Fruit fly (Drosophila melanogaster) whole organism, embryonic: Measurements from ENCODE around the gene CG14694.
A peak's percentile ranks its signal among the peaks of the same experiment; 100 is the strongest.

Experiments
- Adf1 ChIP-seq: fragments of 200-800 bp; sonication (Bioruptor generic); IDR thresholded peaks from 2 replicates; pipeline ENCODE4 v1.3.6; 2022; ENCODE audit warnings: missing biosample characterization, missing genetic modification characterization
- Blimp-1 ChIP-seq: fragments of 200-800 bp; sonication (Bioruptor generic); optimal IDR thresholded peaks from 3 replicates; lab custom pipeline; 2018; ENCODE audit warnings: missing biosample characterization, missing genetic modification characterization, mild to moderate bottlenecking, moderate library complexity, missing genetic modification reagents
- BtbVII ChIP-seq: fragments of 200-800 bp; sonication (Bioruptor generic); optimal IDR thresholded peaks from 3 replicates; lab custom pipeline; 2017; ENCODE audit warnings: missing biosample characterization, mild to moderate bottlenecking, missing genetic modification characterization
- C15 ChIP-seq: fragments of 200-800 bp; sonication (Bioruptor generic); IDR thresholded peaks from 3 replicates; pipeline ENCODE4 v1.3.6; 2022; ENCODE audit warnings: missing biosample characterization, missing genetic modification characterization
- CG12769 ChIP-seq: fragments of 200-800 bp; sonication (Bioruptor generic); optimal IDR thresholded peaks from 2 replicates; lab custom pipeline; 2019; ENCODE audit warnings: missing biosample characterization, mild to moderate bottlenecking, missing genetic modification characterization, moderate library complexity
- CG13624 ChIP-seq: fragments of 200-800 bp; sonication (Bioruptor generic); optimal IDR thresholded peaks from 2 replicates; lab custom pipeline; 2016; ENCODE audit warnings: missing biosample characterization, missing genetic modification characterization
- CG14050 ChIP-seq: fragments of 200-800 bp; sonication (Bioruptor generic); IDR thresholded peaks from 3 replicates; pipeline ENCODE4 v1.3.6; 2022; ENCODE audit warnings: missing biosample characterization, missing genetic modification characterization
- CG1603 ChIP-seq: fragments of 200-800 bp; sonication (Bioruptor generic); optimal IDR thresholded peaks from 2 replicates; lab custom pipeline; 2019; ENCODE audit warnings: missing biosample characterization, mild to moderate bottlenecking, missing genetic modification characterization, moderate library complexity
- CG18476 ChIP-seq: fragments of 200-800 bp; sonication (Bioruptor generic); optimal IDR thresholded peaks from 2 replicates; lab custom pipeline; 2016; ENCODE audit warnings: missing biosample characterization, mild to moderate bottlenecking, missing genetic modification characterization
- CG2129 ChIP-seq: fragments of 200-800 bp; sonication (Bioruptor generic); IDR thresholded peaks from 2 replicates; pipeline ENCODE4 v1.3.6; 2022; ENCODE audit warnings: missing biosample characterization, missing genetic modification characterization; ENCODE audit not compliant: partially characterized antibody
- CG2678 ChIP-seq: fragments of 200-800 bp; sonication (Bioruptor generic); optimal IDR thresholded peaks from 3 replicates; lab custom pipeline; 2019; ENCODE audit warnings: missing biosample characterization, mild to moderate bottlenecking, missing genetic modification characterization, moderate library complexity
- CG31441 ChIP-seq: fragments of 200-800 bp; sonication (Bioruptor generic); IDR thresholded peaks from 2 replicates; pipeline ENCODE4 v1.3.6; 2022; ENCODE audit warnings: missing biosample characterization, missing genetic modification characterization
- CG4707 ChIP-seq: fragments of 200-800 bp; sonication (Bioruptor generic); optimal IDR thresholded peaks from 2 replicates; lab custom pipeline; 2018; ENCODE audit warnings: missing biosample characterization, mild to moderate bottlenecking, missing genetic modification characterization, moderate library complexity
- CG4854 ChIP-seq: fragments of 200-800 bp; sonication (Bioruptor generic); optimal IDR thresholded peaks from 2 replicates; lab custom pipeline; 2016; ENCODE audit warnings: missing biosample characterization, missing genetic modification characterization, inconsistent platforms
- CG6813 ChIP-seq: fragments of 200-800 bp; sonication (Bioruptor generic); optimal IDR thresholded peaks from 2 replicates; lab custom pipeline; 2017; ENCODE audit warnings: missing biosample characterization, missing genetic modification characterization, mild to moderate bottlenecking, moderate library complexity, missing genetic modification reagents
- CG8290 ChIP-seq, 3 experiments: fragments of 200-800 bp; sonication (Bioruptor generic); optimal IDR thresholded peaks; 2 replicates each; lab custom pipeline; 2016 to 2019; ENCODE audit warnings: missing biosample characterization in 3 of 3, missing genetic modification characterization in 3 of 3, mild to moderate bottlenecking in 2 of 3, moderate library complexity in 1 of 3
- Dip3 ChIP-seq: fragments of 200-800 bp; sonication (Bioruptor generic); optimal IDR thresholded peaks from 3 replicates; lab custom pipeline; 2016; ENCODE audit warnings: missing biosample characterization, missing genetic modification characterization
- Eip74EF ChIP-seq, 2 experiments: fragments of 200-800 bp in 1 of 2; fragments of >200 bp in 1 of 2; sonication (Bioruptor generic) in 1 of 2; optimal IDR thresholded peaks; 2 replicates each; lab custom pipeline; 2017 to 2019; ENCODE audit warnings: missing biosample characterization in 2 of 2, missing genetic modification characterization in 2 of 2, mild to moderate bottlenecking in 1 of 2, moderate library complexity in 1 of 2
- H2.0 ChIP-seq: fragments of 200-800 bp; sonication (Bioruptor generic); IDR thresholded peaks from 2 replicates; pipeline ENCODE4 v1.3.6; 2022; ENCODE audit warnings: missing biosample characterization, missing genetic modification characterization
- HLHmδ ChIP-seq: fragments of 200-800 bp; sonication (Bioruptor generic); optimal IDR thresholded peaks from 2 replicates; lab custom pipeline; 2018; ENCODE audit warnings: missing biosample characterization, mild to moderate bottlenecking, missing genetic modification characterization, moderate library complexity
- Hmx ChIP-seq: fragments of 200-800 bp; sonication (Bioruptor generic); optimal IDR thresholded peaks from 2 replicates; lab custom pipeline; 2016; ENCODE audit warnings: missing biosample characterization, missing genetic modification characterization
- Hr78 ChIP-seq, 2 experiments: fragments of 200-800 bp in 1 of 2; fragments of >200 bp in 1 of 2; sonication (Bioruptor generic) in 1 of 2; optimal IDR thresholded peaks; 2 replicates each; lab custom pipeline; 2017 to 2019; ENCODE audit warnings: missing biosample characterization in 2 of 2, missing genetic modification characterization in 2 of 2, mild to moderate bottlenecking in 1 of 2, moderate library complexity in 1 of 2
- Hsf ChIP-seq: fragments of 200-800 bp; sonication (Bioruptor generic); optimal IDR thresholded peaks from 3 replicates; lab custom pipeline; 2016; ENCODE audit warnings: missing biosample characterization, missing genetic modification characterization
- Med ChIP-seq: fragments of 200-800 bp; sonication (Bioruptor generic); peaks from one replicate; lab custom pipeline; 2016; ENCODE audit warnings: missing biosample characterization, missing genetic modification characterization, mild to moderate bottlenecking, inconsistent platforms, moderate library complexity
- Ptx1 ChIP-seq: fragments of 200-800 bp; sonication (Bioruptor generic); IDR thresholded peaks from 2 replicates; pipeline ENCODE4 v1.3.6; 2022; ENCODE audit warnings: missing biosample characterization, missing genetic modification characterization
- Sox102F ChIP-seq: fragments of 200-800 bp; sonication (Bioruptor generic); optimal IDR thresholded peaks from 2 replicates; lab custom pipeline; 2018; ENCODE audit warnings: missing biosample characterization, mild to moderate bottlenecking, missing genetic modification characterization, moderate library complexity
- ap ChIP-seq: fragments of 200-800 bp; sonication (Bioruptor generic); IDR thresholded peaks from 2 replicates; pipeline ENCODE4 v1.3.6; 2022; ENCODE audit warnings: missing biosample characterization, missing genetic modification characterization
- cas ChIP-seq: fragments of 200-800 bp; sonication (Bioruptor generic); IDR thresholded peaks from 2 replicates; pipeline ENCODE4 v1.3.6; 2022; ENCODE audit warnings: missing biosample characterization, missing genetic modification characterization
- crol ChIP-seq: fragments of 200-800 bp; sonication (Bioruptor generic); IDR thresholded peaks from 2 replicates; pipeline ENCODE4 v1.3.6; 2022; ENCODE audit warnings: missing biosample characterization, missing genetic modification characterization
- en ChIP-seq: fragments of 200-800 bp; sonication (Bioruptor generic); optimal IDR thresholded peaks from 2 replicates; lab custom pipeline; 2016; ENCODE audit warnings: missing biosample characterization, missing genetic modification characterization
- inv ChIP-seq: fragments of 200-800 bp; sonication (Bioruptor generic); IDR thresholded peaks from 2 replicates; pipeline ENCODE4 v1.3.6; 2022; ENCODE audit warnings: missing biosample characterization, missing genetic modification characterization; ENCODE audit not compliant: partially characterized antibody
- lov ChIP-seq, 2 experiments: fragments of 200-800 bp in 1 of 2; fragments of >200 bp in 1 of 2; sonication (Bioruptor generic) in 1 of 2; IDR thresholded peaks in 1 of 2; optimal IDR thresholded peaks in 1 of 2; 2 replicates in 1 of 2; 3 replicates in 1 of 2; pipeline versions ENCODE4 v1.3.6 to Lab custom; 2017 to 2022; ENCODE audit warnings: missing biosample characterization in 1 of 2, missing genetic modification characterization in 1 of 2
- pzg ChIP-seq: fragments of 200-800 bp; sonication (Bioruptor generic); optimal IDR thresholded peaks from 3 replicates; lab custom pipeline; 2018; ENCODE audit warnings: missing biosample characterization, mild to moderate bottlenecking, missing genetic modification characterization, moderate library complexity
- slou ChIP-seq: fragments of 200-800 bp; sonication (Bioruptor generic); optimal IDR thresholded peaks from 3 replicates; lab custom pipeline; 2016; ENCODE audit warnings: missing biosample characterization, missing genetic modification characterization
- so ChIP-seq: fragments of 200-800 bp; sonication (Bioruptor generic); IDR thresholded peaks from 3 replicates; pipeline ENCODE4 v1.3.6; 2022; ENCODE audit warnings: missing biosample characterization, missing genetic modification characterization
- stc ChIP-seq: fragments of 200-800 bp; sonication (Bioruptor generic); IDR thresholded peaks from 2 replicates; pipeline ENCODE4 v1.3.6; 2022; ENCODE audit warnings: missing biosample characterization, missing genetic modification characterization
- unc-4 ChIP-seq: fragments of 200-800 bp; sonication (Bioruptor generic); IDR thresholded peaks from 2 replicates; pipeline ENCODE4 v1.3.6; 2022; ENCODE audit warnings: missing biosample characterization, missing genetic modification characterization; ENCODE audit not compliant: partially characterized antibody
- wek ChIP-seq: fragments of 200-800 bp; sonication (Bioruptor generic); optimal IDR thresholded peaks from 3 replicates; lab custom pipeline; 2018; ENCODE audit warnings: missing biosample characterization, mild to moderate bottlenecking, missing genetic modification characterization, moderate library complexity
- zfh1 ChIP-seq: fragments of 200-800 bp; sonication (Bioruptor generic); IDR thresholded peaks from 3 replicates; pipeline ENCODE4 v1.3.6; 2022; ENCODE audit warnings: missing biosample characterization, missing genetic modification characterization

CG14694 gene

DNA sequence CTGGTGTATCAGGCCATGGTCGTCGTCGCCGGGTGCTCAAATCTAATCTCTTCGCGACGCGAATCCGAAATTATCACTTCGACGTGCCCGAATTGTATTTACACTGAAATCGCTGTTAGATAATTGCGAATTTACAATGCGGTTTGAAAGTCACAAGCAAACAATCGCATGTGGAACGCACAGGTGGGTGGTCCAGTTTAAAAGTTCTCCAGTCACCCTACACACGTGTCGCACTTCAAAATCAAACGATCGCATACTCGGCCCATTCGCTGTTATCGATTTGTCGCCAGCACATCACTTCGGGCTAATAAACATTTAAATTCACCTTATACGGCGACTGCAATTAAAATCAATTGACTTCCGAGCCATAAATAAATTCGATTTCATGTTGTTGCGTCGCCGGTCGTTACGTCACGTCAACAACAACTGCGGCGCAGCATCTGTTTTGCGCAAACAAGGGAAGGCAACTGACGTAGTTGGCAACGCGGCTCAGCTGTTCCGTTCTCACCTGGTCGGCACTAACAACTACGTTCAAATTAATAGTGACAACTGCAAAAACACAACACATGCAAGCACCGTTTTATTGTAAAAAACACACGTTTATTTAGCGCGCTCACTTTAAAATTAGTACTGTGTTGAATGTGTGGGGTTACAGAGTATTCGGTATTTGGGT lies 3.3 kb upstream of the CG14694 start, which contains the start of gene CG6574 (continued):
- TF ChIP-seq CG4854 (GFP tag; lab: Kevin White, UChicago) = peak; percentile 73
- no peak for TF ChIP-seq unc-4 (GFP tag; lab: Robert Waterston, UW)
- no peak for TF ChIP-seq C15 (GFP tag; lab: Robert Waterston, UW)
- TF ChIP-seq zfh1 (GFP tag; lab: Robert Waterston, UW) = 0 out of 3 replicates have a peak, but pooled peaks have one; percentile 18
- no peak for TF ChIP-seq ap (GFP tag; lab: Robert Waterston, UW)
- TF ChIP-seq wek (GFP tag; lab: Kevin White, UChicago) = peak; percentile 2
- no peak for TF ChIP-seq Sox102F
- TF ChIP-seq H2.0 (GFP tag; lab: Robert Waterston, UW) = no peak
- no peak for TF ChIP-seq cas (GFP tag; lab: Robert Waterston, UW)
- TF ChIP-seq CG18476 (GFP tag; lab: Kevin White, UChicago) = no peak
- peak; percentile 6; the same call in 1 of the 2 replicates for TF ChIP-seq Adf1 (GFP tag; lab: Robert Waterston, UW)
- no peak for TF ChIP-seq Hr78 (GFP tag; optimal IDR thresholded peaks at IDR 0.05; lab: Kevin White, UChicago)
- TF ChIP-seq CG1603 = peak; percentile 19
- TF ChIP-seq CG4707 = no peak
- no peak for TF ChIP-seq HLHmδ (GFP tag; lab: Kevin White, UChicago)
- TF ChIP-seq en (GFP tag; lab: Kevin White, UChicago) = no peak
- TF ChIP-seq Ptx1 (GFP tag; lab: Robert Waterston, UW) = no peak
- TF ChIP-seq CG14050 (GFP tag; lab: Robert Waterston, UW) = peak; percentile 38; the same call in 1 of the 3 replicates
- TF ChIP-seq Blimp-1 (GFP tag; lab: Kevin White, UChicago) = no peak
- no peak for TF ChIP-seq CG2678
- TF ChIP-seq pzg (GFP tag; lab: Kevin White, UChicago) = peak; percentile 38
- no peak; the same call in 1 of the 2 replicates for TF ChIP-seq CG31441 (GFP tag; lab: Robert Waterston, UW)
- TF ChIP-seq CG12769 (tag; lab: Kevin White, UChicago) = peak; percentile 40
- no peak for TF ChIP-seq BtbVII (GFP tag; lab: Kevin White, UChicago)
- TF ChIP-seq crol = no peak
- TF ChIP-seq slou = no peak
- TF ChIP-seq stc (GFP tag; lab: Robert Waterston, UW) = no peak
- no peak for TF ChIP-seq CG2129 (GFP tag; lab: Robert Waterston, UW)
- TF ChIP-seq CG13624 (GFP tag; lab: Kevin White, UChicago) = peak; percentile 8
- TF ChIP-seq Hmx (GFP tag; lab: Kevin White, UChicago) = no peak
- no peak for TF ChIP-seq Dip3 (GFP tag; lab: Kevin White, UChicago)
- TF ChIP-seq inv (GFP tag; lab: Robert Waterston, UW) = no peak
- no peak for TF ChIP-seq Eip74EF (GFP tag; optimal IDR thresholded peaks at IDR 0.05; lab: Kevin White, UChicago)
- no peak for TF ChIP-seq CG8290 (GFP tag; optimal IDR thresholded peaks at IDR 0.05; lab: Kevin White, UChicago)
- TF ChIP-seq CG8290 (tag; optimal IDR thresholded peaks at IDR 0.05; lab: Kevin White, UChicago) = peak in 1 of 2 experiments; percentile 14
- TF ChIP-seq lov (optimal IDR thresholded peaks at IDR 0.05; lab: Kevin White, UChicago) = no peak
- no peak for TF ChIP-seq lov (GFP tag; IDR thresholded peaks at IDR 0.05; lab: Robert Waterston, UW)
- no peak for TF ChIP-seq CG6813 (GFP tag; lab: Kevin White, UChicago)
- no peak for TF ChIP-seq Hsf (GFP tag; lab: Kevin White, UChicago)
- TF ChIP-seq so = no peak
- TF ChIP-seq Med (GFP tag; lab: Kevin White, UChicago) = peak; percentile 78
